Worm (Caenorhabditis elegans) whole organism, dauer: Measurements from ENCODE around the gene clec-54.

Experiments
- unc-62 ChIP-seq: sonication (generic microtip); optimal IDR thresholded peaks from 2 replicates; lab custom pipeline; 2017; ENCODE audit warnings: missing biosample characterization, missing genetic modification reagents, missing genetic modification characterization

clec-54 gene

DNA sequence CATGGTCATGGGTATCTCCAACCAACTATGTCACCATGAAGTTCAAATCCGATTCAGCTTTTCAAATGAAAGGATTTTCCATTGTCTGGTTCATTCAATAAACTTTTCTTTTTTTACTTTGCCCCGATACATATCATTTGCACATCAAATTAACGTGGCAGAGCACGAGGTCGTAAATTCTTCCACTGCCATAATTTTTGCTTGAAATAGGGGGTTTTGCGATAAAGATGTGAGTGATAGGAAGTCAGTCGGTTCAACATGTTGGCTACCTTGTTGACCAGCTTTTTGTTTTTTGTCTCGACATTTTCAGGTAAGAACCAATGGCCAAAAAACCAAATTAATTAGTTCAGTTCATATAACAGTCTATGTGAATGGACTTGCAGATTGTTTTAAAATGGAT lies at the start of gene clec-54:
TSS of gene clec-54 (plus strand) at position 224 of the 400 bp plus-strand sequence.
- TF ChIP-seq unc-62, result no peak

DNA sequence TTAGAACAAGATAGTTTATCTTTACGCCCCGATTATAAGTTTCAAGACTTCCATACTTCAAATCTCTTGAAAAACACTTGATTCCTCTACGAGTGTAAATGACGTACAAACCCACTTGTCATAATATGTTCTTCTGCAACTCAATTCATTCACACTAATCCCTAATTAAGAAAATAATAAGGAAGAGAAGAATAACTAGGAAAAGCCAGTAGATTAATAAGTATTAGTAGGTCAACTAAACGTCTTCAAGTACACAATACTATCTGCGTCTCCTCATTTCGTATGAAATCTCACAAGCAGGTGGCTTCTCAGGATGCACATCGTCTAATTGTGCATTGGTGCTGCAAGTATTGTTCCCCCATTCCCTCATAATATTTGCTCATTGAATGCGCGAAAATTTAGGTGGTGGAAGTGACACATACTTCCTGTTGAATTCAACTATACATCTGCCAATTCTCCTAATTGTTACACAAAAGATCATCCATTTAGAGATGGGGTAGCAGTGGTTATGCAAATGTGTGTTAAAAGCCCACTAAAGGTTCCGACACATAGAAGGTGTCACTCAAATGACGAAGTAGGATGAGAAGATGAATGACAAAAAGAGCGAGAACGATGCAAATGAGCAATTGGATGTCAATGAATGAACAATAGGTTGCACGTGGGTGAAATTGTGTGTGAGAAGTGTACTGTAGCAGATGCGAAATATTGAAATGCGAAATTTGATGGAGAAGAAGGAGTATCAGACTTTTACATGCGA lies 49.5 kb upstream of the clec-54 start:
- TF ChIP-seq unc-62, result no peak

DNA sequence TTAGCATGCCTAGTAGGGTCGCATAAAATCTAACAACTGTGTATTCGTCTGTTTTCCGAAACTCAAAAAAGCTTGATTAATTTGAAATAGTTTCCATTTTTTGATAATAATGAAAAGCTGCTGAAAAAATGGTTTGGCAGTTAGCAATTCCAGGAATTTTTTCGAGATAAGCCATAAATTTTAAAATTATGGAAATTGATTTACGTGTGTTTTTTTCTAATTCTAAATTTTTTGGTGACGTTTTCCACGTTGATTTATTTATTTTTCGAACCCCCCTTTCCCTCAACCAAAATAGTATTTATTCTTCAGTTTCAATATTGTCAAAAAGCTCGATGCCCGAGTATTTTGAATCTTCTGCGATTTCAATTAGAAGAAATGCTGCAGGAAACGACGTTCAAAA lies 47.8 kb upstream of the clec-54 start, which contains the start of gene F23B12.1:
TSS of gene F23B12.1 (plus strand) at position 301 of the 400 bp plus-strand sequence.
- TF ChIP-seq unc-62, result no peak

DNA sequence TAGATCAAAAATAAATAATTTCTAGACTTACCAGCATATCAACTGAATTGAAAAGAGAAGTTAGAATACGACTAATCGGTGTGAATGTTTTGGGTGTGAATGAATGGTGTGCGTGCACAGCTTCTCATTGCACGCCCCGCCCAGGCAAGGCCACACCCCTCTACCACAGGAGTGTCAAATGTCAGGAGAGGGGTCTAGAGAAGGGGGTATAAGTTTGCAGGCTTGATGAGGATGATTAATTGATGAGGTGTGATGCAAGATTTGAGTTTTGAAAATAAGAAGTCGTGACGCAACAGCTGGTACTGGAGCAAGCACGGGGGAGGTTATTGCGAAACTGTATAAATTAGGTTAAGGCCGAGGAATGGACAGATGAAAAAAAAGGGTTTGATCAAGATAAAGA lies 44.4 kb upstream of the clec-54 start, which contains the start of gene egl-1:
TSS of gene egl-1 (minus strand) at position 101 of the 400 bp plus-strand sequence.
- TF ChIP-seq unc-62, result no peak

DNA sequence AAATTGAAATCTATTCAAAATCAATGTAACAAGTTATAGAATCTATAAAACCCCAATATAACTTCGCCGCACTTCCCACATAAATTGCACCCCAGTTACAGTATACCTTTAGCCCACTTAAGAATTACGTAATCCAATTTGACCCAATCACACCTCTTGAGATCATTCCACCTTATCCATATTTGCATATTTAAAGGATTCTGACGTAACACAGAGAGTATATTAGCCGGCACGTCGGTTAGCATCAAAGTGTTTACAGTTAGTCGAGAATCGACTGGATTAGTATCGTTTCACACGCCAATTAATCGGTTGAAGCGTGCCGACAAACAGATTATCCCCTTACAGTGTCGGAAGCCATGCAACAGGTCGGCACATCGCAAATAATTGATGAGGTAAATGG lies 43.1 kb upstream of the clec-54 start:
- no peak for TF ChIP-seq unc-62

DNA sequence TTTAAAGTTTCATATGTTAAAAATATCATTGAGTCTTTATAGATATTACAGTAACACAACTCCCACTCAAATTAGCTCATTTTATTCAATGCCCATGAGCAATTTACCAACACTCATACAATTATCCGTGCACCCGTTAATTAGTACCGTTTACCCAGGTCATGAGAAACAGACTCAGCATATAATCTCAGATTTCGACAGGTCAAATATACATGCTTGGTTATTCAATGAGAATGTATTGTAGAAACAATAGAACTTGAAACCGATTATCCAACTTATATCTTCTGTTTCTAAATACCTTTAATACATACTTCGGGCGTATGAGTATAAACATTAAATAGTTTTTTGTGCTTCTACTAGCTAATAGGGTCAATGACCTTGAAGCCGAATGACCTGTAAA lies 40.5 kb upstream of the clec-54 start:
- TF ChIP-seq unc-62, result no peak

DNA sequence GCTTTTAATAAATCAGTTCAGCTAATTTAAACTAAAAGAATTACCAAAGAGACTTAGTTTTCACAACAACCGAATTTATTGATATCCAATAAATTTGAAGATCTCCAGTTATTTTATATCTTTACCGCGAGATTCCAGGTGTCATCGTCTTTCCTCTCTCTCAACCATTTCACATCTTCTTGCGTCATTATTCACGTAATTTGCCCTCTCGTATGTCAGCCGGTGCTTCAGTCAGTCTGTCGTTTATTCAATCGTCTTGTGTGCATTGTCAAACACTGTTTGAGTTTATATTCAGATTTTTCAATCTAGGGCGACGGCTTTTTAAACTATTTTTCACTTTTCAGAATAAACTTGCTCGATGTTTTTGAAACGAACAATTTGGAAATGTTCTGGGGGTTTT lies 39.3 kb upstream of the clec-54 start:
- TF ChIP-seq unc-62, result no peak

DNA sequence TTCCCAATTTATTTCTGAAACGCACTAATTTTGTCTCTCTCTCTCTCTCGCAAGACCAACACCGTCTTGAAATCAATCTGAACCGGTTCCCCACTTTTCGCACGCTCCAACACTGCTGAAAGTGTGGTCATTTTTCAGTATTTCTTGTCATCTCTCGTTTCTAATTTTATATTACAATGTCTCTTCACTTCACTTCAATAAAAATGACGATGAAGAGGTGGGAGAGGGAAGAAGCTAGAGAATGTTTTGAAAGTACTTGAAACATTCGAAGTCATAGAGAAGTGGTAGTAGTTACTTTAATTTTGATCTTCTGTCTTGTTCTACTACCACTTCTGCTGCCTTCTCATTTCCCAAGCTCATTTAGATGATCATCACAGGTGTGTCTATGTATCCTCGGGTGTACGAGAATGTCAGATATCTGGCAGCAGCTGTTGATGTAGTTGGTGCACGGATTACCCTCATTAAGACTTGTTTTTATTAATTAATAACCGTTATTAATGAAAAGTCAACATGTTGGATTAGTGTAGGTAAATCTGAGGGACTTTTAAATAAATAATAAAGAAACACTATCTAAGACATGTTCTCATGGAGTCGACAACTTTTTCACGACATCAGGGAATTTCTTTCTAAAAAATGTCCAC lies 38.5 kb upstream of the clec-54 start:
- no peak for TF ChIP-seq unc-62

DNA sequence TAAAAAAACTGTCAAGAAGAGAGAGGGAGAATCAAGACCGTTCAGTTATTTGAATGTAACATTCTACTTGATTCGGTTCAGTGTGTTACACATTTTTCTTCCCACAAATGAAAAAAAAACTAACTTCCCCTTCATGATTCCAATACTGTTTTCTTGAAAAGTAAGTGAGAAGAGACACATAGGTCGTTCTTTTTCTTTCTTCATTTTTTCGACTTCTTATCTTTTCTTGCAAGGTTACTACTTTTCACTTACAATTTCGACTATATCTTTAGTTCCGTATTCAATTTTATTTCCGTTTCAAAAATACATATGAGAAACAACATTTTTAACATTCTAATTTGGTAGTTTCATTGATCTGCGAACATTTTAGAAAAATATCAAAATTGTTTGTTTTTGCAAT lies 37.5 kb upstream of the clec-54 start:
- TF ChIP-seq unc-62, result no peak

DNA sequence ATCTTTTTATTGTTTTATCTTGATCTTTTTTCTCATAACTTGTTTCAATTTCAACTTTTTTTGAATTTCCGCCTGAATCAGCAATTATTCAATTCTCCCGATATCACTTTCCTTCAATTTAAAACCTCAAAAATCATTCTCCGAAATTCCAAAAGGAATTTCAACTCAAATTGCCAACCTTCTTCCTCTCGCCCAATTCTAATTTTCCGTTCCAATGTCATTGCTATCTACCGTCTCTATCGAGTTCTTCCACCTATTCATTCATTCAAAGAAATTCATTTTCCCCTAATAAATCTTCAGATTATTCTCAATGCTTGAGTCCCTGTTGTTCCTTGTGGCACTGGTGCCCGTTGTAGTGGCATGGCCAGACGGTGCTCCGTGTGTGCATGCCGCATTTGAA lies 35.9 kb upstream of the clec-54 start, which contains the start of gene F23B12.4:
TSS of gene F23B12.4 (plus strand) at position 301 of the 400 bp plus-strand sequence.
- no peak for TF ChIP-seq unc-62

DNA sequence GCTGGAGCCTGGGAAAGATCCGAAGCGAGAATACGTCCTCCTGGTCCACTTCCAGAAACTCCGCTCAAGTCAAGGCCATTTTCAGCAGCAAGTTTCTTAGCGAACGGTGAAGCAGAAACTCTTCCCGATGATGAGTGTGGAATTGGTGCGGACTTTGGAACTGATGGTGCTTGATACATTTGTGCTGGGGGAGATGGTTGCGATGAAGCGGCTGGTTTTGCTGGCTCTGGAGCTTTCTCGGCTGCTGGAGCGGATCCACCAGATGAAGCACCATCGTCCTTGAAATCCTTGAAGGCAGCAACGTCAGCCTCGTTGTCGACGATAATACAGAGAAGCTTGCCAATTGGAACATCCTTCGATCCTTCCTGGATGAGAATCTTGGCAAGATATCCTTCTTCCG lies 30.2 kb upstream of the clec-54 start:
- TF ChIP-seq unc-62, result no peak

DNA sequence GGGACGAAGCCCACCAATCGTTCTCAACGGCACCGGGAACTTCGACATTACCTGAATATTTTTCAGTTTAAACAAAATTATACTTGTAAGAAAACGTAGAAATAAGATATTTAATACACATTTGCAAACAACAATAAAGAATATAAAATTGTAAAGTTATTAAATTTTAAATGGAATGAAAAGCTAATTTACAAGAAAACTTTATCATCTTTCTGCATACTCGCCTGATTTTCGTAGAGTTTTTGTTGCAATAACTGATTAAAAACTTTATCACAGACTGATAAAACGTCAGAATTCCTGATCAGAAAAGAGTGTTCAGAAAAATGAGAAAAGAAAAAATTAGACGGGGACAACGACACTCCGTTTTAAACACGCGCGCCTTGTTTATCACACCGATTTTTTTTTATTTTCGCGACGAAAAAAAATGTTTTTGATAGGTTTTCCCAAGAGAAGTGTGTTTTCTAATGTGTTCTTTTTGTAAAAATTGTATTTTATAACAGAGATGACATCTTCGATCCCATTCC lies 29.4 kb upstream of the clec-54 start, which contains the start of the genes dlat-1 and fntb-1:
TSS of gene dlat-1 (minus strand) at position 51 of the 524 bp plus-strand sequence.
TSS of gene fntb-1 (plus strand) at position 412 of the 524 bp plus-strand sequence.
- TF ChIP-seq unc-62, result no peak

DNA sequence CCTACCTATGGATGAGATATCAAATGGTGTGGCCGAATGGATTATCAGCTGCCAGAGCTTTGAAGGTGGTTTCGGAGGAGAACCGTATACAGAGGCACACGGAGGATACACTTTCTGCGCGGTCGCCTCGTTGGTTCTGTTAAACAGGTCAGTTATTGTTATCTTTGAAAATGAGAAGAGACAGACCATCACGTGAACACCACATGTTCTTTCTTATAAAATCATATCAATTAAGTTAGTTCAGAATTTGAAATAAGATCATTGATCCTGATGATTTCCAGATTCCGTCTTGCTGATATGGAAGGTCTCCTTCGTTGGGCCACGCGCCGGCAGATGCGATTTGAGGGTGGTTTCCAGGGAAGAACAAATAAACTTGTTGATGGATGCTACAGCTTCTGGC lies 28.0 kb upstream of the clec-54 start:
- TF ChIP-seq unc-62, result no peak

DNA sequence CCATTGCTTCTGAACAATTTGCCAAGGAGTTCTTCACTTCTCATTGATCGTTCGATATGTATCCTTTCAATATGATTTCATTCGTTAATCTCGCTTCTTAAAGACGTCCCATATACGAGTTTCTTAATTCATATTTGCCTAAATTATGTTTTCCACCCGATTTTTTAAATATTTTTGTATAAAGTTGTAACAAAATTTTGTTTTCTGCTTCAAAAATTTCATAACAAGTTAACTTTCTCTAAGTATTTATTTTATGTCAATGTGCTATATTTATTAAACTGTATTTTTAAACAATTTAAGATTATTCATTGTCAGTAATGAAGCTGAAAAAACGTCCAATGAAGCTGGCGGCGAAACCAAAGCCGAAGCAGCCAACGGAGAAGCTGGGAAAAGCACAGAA lies 27.3 kb upstream of the clec-54 start, which contains the start of gene F23B12.7:
TSS of gene F23B12.7 (plus strand) at position 301 of the 400 bp plus-strand sequence.
- no peak for TF ChIP-seq unc-62

DNA sequence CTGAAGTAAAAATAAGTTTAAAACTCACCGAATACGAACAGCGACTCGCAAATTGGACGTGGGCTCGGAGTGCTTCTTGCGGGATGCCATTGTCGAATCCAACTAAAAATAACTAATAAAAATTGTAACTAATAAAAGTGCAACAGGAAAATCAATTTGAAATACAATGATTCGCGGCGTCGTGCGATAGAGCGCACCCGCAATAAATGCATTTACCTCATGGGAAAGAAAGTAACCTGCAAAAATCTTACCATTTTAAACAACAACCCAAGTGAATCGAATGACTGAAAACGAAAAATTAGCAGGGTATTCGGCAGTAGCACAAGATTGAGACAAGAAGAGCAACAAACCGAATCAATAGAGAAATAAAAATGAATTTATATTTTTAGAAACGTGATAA lies 20.1 kb upstream of the clec-54 start, which contains the start of gene bmk-1:
TSS of gene bmk-1 (minus strand) at position 359 of the 400 bp plus-strand sequence.
- TF ChIP-seq unc-62, result no peak

DNA sequence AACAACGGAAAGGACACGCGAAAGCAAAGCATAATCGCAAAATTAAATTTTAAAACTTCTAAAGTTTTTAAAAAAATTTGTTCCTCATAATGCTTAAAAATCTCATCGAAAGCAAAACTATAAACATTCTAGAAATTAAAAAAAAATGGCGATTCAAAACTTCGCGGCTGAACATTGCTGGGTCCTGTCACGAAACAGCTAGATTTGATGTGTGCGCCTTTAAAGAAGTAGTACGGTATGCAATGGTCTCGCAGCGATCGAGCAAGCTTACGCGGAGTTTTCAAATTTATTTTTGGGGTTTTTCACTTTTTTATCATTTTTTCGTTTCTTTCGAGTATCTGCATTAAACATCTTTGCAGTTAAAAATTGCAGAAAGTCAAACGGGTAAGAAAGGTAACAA lies 19.6 kb upstream of the clec-54 start, which contains the start of gene coh-3:
TSS of gene coh-3 (plus strand) at position 353 of the 400 bp plus-strand sequence.
- no peak for TF ChIP-seq unc-62

DNA sequence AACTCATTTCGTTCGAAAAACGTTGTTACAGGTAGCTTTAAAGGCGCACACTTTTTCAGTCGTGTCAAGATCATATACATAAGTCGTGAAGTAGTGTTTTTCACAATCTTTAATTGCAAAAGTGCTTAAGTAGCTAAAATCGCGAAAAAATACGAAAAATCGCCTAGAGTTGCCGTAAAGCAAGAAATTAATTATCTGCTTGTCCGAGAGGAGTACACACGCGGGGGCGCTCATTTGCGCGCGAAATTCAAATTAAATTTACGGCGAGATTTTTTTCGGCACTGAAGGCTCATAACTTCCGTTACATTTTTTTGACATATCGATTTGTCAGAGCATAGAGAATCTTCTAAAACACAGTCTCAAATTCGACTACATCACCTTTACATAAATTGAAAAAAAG lies 16.6 kb upstream of the clec-54 start:
- TF ChIP-seq unc-62, result no peak
